Fruit fly (Drosophila melanogaster) whole organism, embryonic: ENCODE measurements around the gene CG31910.

Experiments
- ATbp ChIP-seq: fragments of 200-800 bp; sonication (Bioruptor generic); optimal IDR thresholded peaks from 2 replicates; lab custom pipeline; 2017; ENCODE audit warnings: missing biosample characterization, mild to moderate bottlenecking, missing genetic modification characterization, missing genetic modification reagents
- CG10959 ChIP-seq: fragments of 200-800 bp; sonication (Bioruptor generic); IDR thresholded peaks from 2 replicates; pipeline ENCODE4 v1.3.6; 2022; ENCODE audit warnings: missing biosample characterization, missing genetic modification characterization
- CG11504 ChIP-seq: fragments of 200-800 bp; sonication (Bioruptor generic); optimal IDR thresholded peaks from 3 replicates; lab custom pipeline; 2019; ENCODE audit warnings: missing biosample characterization, mild to moderate bottlenecking, missing genetic modification characterization, moderate library complexity
- CG13775 ChIP-seq: fragments of 200-800 bp; sonication (Bioruptor generic); optimal IDR thresholded peaks from 3 replicates; lab custom pipeline; 2017; ENCODE audit warnings: missing biosample characterization, mild to moderate bottlenecking, missing genetic modification characterization
- CG14014 ChIP-seq: fragments of 200-800 bp; sonication (Bioruptor generic); IDR thresholded peaks from 2 replicates; pipeline ENCODE4 v1.3.6; 2022; ENCODE audit warnings: missing biosample characterization, missing genetic modification characterization
- CG14441 ChIP-seq: fragments of 200-800 bp; sonication (Bioruptor generic); IDR thresholded peaks from 2 replicates; pipeline ENCODE4 v1.3.6; 2022; ENCODE audit warnings: missing biosample characterization, missing genetic modification characterization
- CG14965 ChIP-seq: fragments of 200-800 bp; sonication (Bioruptor generic); optimal IDR thresholded peaks from 2 replicates; lab custom pipeline; 2016; ENCODE audit warnings: missing biosample characterization, missing genetic modification characterization, borderline replicate concordance
- CG1529 ChIP-seq: fragments of 200-800 bp; sonication (Bioruptor generic); optimal IDR thresholded peaks from 3 replicates; lab custom pipeline; 2018; ENCODE audit warnings: missing biosample characterization, missing genetic modification characterization
- CG1603 ChIP-seq: fragments of 200-800 bp; sonication (Bioruptor generic); optimal IDR thresholded peaks from 2 replicates; lab custom pipeline; 2019; ENCODE audit warnings: missing biosample characterization, mild to moderate bottlenecking, missing genetic modification characterization, moderate library complexity
- CG17612 ChIP-seq: fragments of 200-800 bp; sonication (Bioruptor generic); IDR thresholded peaks from 2 replicates; pipeline ENCODE4 v1.3.6; 2022; ENCODE audit warnings: missing biosample characterization, missing genetic modification characterization
- CG2202 ChIP-seq: fragments of 200-800 bp; sonication (Bioruptor generic); optimal IDR thresholded peaks from 2 replicates; lab custom pipeline; 2018; ENCODE audit warnings: missing biosample characterization, mild to moderate bottlenecking, missing genetic modification characterization
- CG32767 ChIP-seq: fragments of 200-800 bp; sonication (Bioruptor generic); IDR thresholded peaks from 2 replicates; pipeline ENCODE4 v1.3.6; 2022; ENCODE audit warnings: missing biosample characterization, missing genetic modification characterization
- CG32772 ChIP-seq: fragments of 200-800 bp; sonication (Bioruptor generic); IDR thresholded peaks from 2 replicates; pipeline ENCODE4 v1.3.6; 2022; ENCODE audit warnings: missing biosample characterization, missing genetic modification characterization
- CG33557 ChIP-seq: fragments of 200-800 bp; sonication (Bioruptor generic); optimal IDR thresholded peaks from 2 replicates; lab custom pipeline; 2019; ENCODE audit warnings: missing biosample characterization, mild to moderate bottlenecking, missing genetic modification characterization, moderate library complexity
- CG34422 ChIP-seq: fragments of 200-800 bp; sonication (Bioruptor generic); IDR thresholded peaks from 3 replicates; pipeline ENCODE4 v1.3.6; 2022; ENCODE audit warnings: missing biosample characterization, missing genetic modification characterization
- CG4282 ChIP-seq: fragments of 200-800 bp; sonication (Bioruptor generic); optimal IDR thresholded peaks from 2 replicates; lab custom pipeline; 2016; ENCODE audit warnings: missing biosample characterization, missing genetic modification characterization
- CG4820 ChIP-seq: fragments of 200-800 bp; sonication (Bioruptor generic); optimal IDR thresholded peaks from 3 replicates; lab custom pipeline; 2016; ENCODE audit warnings: missing biosample characterization, missing genetic modification characterization
- CG5180 ChIP-seq: fragments of 200-800 bp; sonication (Bioruptor generic); optimal IDR thresholded peaks from 3 replicates; lab custom pipeline; 2017; ENCODE audit warnings: missing biosample characterization, missing genetic modification characterization, mild to moderate bottlenecking, moderate library complexity, missing genetic modification reagents
- CG5953 ChIP-seq: fragments of 200-800 bp; sonication (Bioruptor generic); IDR thresholded peaks from 2 replicates; pipeline ENCODE4 v1.3.6; 2022; ENCODE audit warnings: missing biosample characterization, missing genetic modification characterization
- CG6791 ChIP-seq: fragments of 200-800 bp; sonication (Bioruptor generic); IDR thresholded peaks from 3 replicates; pipeline ENCODE4 v1.3.6; 2022; ENCODE audit warnings: missing biosample characterization, missing genetic modification characterization; ENCODE audit not compliant: partially characterized antibody
- CG7928 ChIP-seq: fragments of 200-800 bp; sonication (Bioruptor generic); optimal IDR thresholded peaks from 2 replicates; lab custom pipeline; 2017; ENCODE audit warnings: missing biosample characterization, mild to moderate bottlenecking, missing genetic modification characterization
- CG8281 ChIP-seq: fragments of 200-800 bp; sonication (Bioruptor generic); optimal IDR thresholded peaks from 2 replicates; lab custom pipeline; 2018; ENCODE audit warnings: missing biosample characterization, mild to moderate bottlenecking, missing genetic modification characterization, moderate library complexity
- D19A ChIP-seq: fragments of 200-800 bp; optimal IDR thresholded peaks from 3 replicates; lab custom pipeline; 2019; ENCODE audit warnings: missing biosample characterization, mild to moderate bottlenecking, missing genetic modification characterization, moderate library complexity
- Dip3 ChIP-seq: fragments of 200-800 bp; sonication (Bioruptor generic); optimal IDR thresholded peaks from 3 replicates; lab custom pipeline; 2016; ENCODE audit warnings: missing biosample characterization, missing genetic modification characterization
- Fer3 ChIP-seq: fragments of 200-800 bp; sonication (Bioruptor generic); optimal IDR thresholded peaks from 2 replicates; lab custom pipeline; 2018; ENCODE audit warnings: missing biosample characterization, mild to moderate bottlenecking, missing genetic modification characterization, moderate library complexity
- GATAe ChIP-seq: fragments of 200-800 bp; sonication (Bioruptor generic); conservative IDR thresholded peaks from 2 replicates; pipeline ENCODE4 v1.3.6; 2022; ENCODE audit warnings: missing biosample characterization, missing genetic modification characterization
- Med ChIP-seq: fragments of 200-800 bp; sonication (Bioruptor generic); peaks from one replicate; lab custom pipeline; 2016; ENCODE audit warnings: missing biosample characterization, missing genetic modification characterization, mild to moderate bottlenecking, inconsistent platforms, moderate library complexity
- Nf-YB ChIP-seq: fragments of 200-800 bp; sonication (Bioruptor generic); optimal IDR thresholded peaks from 3 replicates; lab custom pipeline; 2019; ENCODE audit warnings: missing biosample characterization, mild to moderate bottlenecking, missing genetic modification characterization, moderate library complexity
- Rfx ChIP-seq: fragments of 200-800 bp; sonication (Bioruptor generic); IDR thresholded peaks from 2 replicates; pipeline ENCODE4 v1.3.6; 2022; ENCODE audit warnings: missing biosample characterization, missing genetic modification characterization
- Side ChIP-seq: fragments of 200-800 bp; sonication (Bioruptor generic); optimal IDR thresholded peaks from 2 replicates; lab custom pipeline; 2016; ENCODE audit warnings: missing biosample characterization, missing genetic modification characterization
- Sox102F ChIP-seq: fragments of 200-800 bp; sonication (Bioruptor generic); optimal IDR thresholded peaks from 2 replicates; lab custom pipeline; 2018; ENCODE audit warnings: missing biosample characterization, mild to moderate bottlenecking, missing genetic modification characterization, moderate library complexity
- Spps ChIP-seq: fragments of 200-800 bp; sonication (Bioruptor generic); optimal IDR thresholded peaks from 2 replicates; lab custom pipeline; 2018; ENCODE audit warnings: missing biosample characterization, mild to moderate bottlenecking, missing genetic modification characterization
- Taf1 ChIP-seq: fragments of 200-800 bp; sonication (Bioruptor generic); IDR thresholded peaks from 2 replicates; pipeline ENCODE4 v1.3.6; 2022; ENCODE audit warnings: missing biosample characterization, missing genetic modification characterization
- YL-1 ChIP-seq: fragments of 200-800 bp; sonication (Bioruptor generic); optimal IDR thresholded peaks from 3 replicates; lab custom pipeline; 2017; ENCODE audit warnings: missing biosample characterization, mild to moderate bottlenecking, missing genetic modification characterization
- ash1 ChIP-seq: fragments of 200-800 bp; sonication (Bioruptor generic); optimal IDR thresholded peaks from 2 replicates; lab custom pipeline; 2018; ENCODE audit warnings: missing biosample characterization, mild to moderate bottlenecking, missing genetic modification characterization
- az2 ChIP-seq: fragments of 200-800 bp; sonication (Bioruptor generic); optimal IDR thresholded peaks from 3 replicates; lab custom pipeline; 2016; ENCODE audit warnings: missing biosample characterization, missing genetic modification characterization
- bowl ChIP-seq: fragments of 200-800 bp; sonication (Bioruptor generic); IDR thresholded peaks from 2 replicates; pipeline ENCODE4 v1.3.6; 2022; ENCODE audit warnings: missing biosample characterization, missing genetic modification characterization
- cas ChIP-seq: fragments of 200-800 bp; sonication (Bioruptor generic); IDR thresholded peaks from 2 replicates; pipeline ENCODE4 v1.3.6; 2022; ENCODE audit warnings: missing biosample characterization, missing genetic modification characterization
- danr ChIP-seq: fragments of 200-800 bp; sonication (Bioruptor generic); IDR thresholded peaks from 2 replicates; pipeline ENCODE4 v1.3.6; 2022; ENCODE audit warnings: missing biosample characterization, missing genetic modification characterization
- ewg ChIP-seq: fragments of 200-800 bp; sonication (Bioruptor generic); optimal IDR thresholded peaks from 3 replicates; lab custom pipeline; 2017; ENCODE audit warnings: mild to moderate bottlenecking, missing biosample characterization, missing genetic modification reagents, missing genetic modification characterization
- grau ChIP-seq: fragments of 200-800 bp; optimal IDR thresholded peaks from 3 replicates; lab custom pipeline; 2019; ENCODE audit warnings: missing biosample characterization, mild to moderate bottlenecking, missing genetic modification characterization, moderate library complexity
- hth ChIP-seq: fragments of >200 bp; optimal IDR thresholded peaks from 2 replicates; lab custom pipeline; 2017; ENCODE audit warnings: inconsistent platforms
- ken ChIP-seq: fragments of 200-800 bp; sonication (Bioruptor generic); IDR thresholded peaks from 3 replicates; pipeline ENCODE4 v1.3.6; 2022; ENCODE audit warnings: missing biosample characterization, missing genetic modification characterization
- knrl ChIP-seq: fragments of 200-800 bp; sonication (Bioruptor generic); IDR thresholded peaks from 3 replicates; pipeline ENCODE4 v1.3.6; 2022; ENCODE audit warnings: missing biosample characterization, missing genetic modification characterization; ENCODE audit not compliant: partially characterized antibody
- oc ChIP-seq: fragments of 200-800 bp; sonication (Bioruptor generic); optimal IDR thresholded peaks from 2 replicates; lab custom pipeline; 2018; ENCODE audit warnings: missing biosample characterization, mild to moderate bottlenecking, missing genetic modification characterization, moderate library complexity
- p53 ChIP-seq: fragments of 200-800 bp; sonication (Bioruptor generic); optimal IDR thresholded peaks from 2 replicates; lab custom pipeline; 2016; ENCODE audit warnings: missing biosample characterization, missing genetic modification characterization
- repo ChIP-seq: fragments of 200-800 bp; sonication (Bioruptor generic); optimal IDR thresholded peaks from 2 replicates; lab custom pipeline; 2016; ENCODE audit warnings: missing biosample characterization, missing genetic modification characterization
- so ChIP-seq: fragments of 200-800 bp; sonication (Bioruptor generic); IDR thresholded peaks from 3 replicates; pipeline ENCODE4 v1.3.6; 2022; ENCODE audit warnings: missing biosample characterization, missing genetic modification characterization
- ssp ChIP-seq: fragments of 200-800 bp; sonication (Bioruptor generic); IDR thresholded peaks from 2 replicates; pipeline ENCODE4 v1.3.6; 2022; ENCODE audit warnings: missing biosample characterization, missing genetic modification characterization
- vvl ChIP-seq: fragments of 200-800 bp; sonication (Bioruptor generic); IDR thresholded peaks from 2 replicates; pipeline ENCODE4 v1.3.6; 2022; ENCODE audit warnings: missing biosample characterization, missing genetic modification characterization
- zfh1 ChIP-seq: fragments of 200-800 bp; sonication (Bioruptor generic); IDR thresholded peaks from 3 replicates; pipeline ENCODE4 v1.3.6; 2022; ENCODE audit warnings: missing biosample characterization, missing genetic modification characterization

CG31910 gene

DNA sequence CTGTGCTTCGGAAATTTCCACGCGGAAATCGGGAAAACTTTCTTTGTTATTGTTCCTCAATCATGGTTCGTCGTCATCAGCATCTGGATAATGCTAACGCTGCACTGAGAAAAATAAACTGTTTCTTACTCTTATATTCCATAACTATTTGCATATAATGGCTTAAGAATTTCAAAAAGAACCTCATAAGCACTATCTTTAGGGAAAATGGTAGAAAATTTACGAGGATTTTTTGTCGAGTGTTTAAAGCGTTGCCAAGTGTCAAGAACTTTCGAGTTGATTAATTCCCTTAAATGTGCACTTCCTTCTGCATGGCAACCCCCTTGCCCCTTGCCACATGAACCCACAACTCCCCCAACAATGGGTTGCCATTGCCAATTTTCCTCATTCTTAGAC lies 42.5 kb upstream of the CG31910 start (continued):
- peak; percentile 34 for TF ChIP-seq CG10959 (GFP tag; lab: Robert Waterston, UW)
- TF ChIP-seq CG7928 (GFP tag; lab: Kevin White, UChicago): no peak
- TF ChIP-seq CG5180 (GFP tag; lab: Kevin White, UChicago): no peak
- TF ChIP-seq grau (tag; lab: Kevin White, UChicago): peak; percentile 61
- TF ChIP-seq cas (GFP tag; lab: Robert Waterston, UW): no peak
- TF ChIP-seq danr (GFP tag; lab: Robert Waterston, UW): no peak
- TF ChIP-seq CG14014 (GFP tag; lab: Robert Waterston, UW): peak; percentile 67
- TF ChIP-seq CG17612 (GFP tag; lab: Robert Waterston, UW): no peak
- TF ChIP-seq Side (GFP tag; lab: Kevin White, UChicago): no peak
- peak; percentile 47 for TF ChIP-seq CG11504 (tag; lab: Kevin White, UChicago)
- TF ChIP-seq CG33557 (GFP tag; lab: Kevin White, UChicago): no peak
- TF ChIP-seq oc (tag; lab: Kevin White, UChicago): peak; percentile 40
- peak; percentile 90 for TF ChIP-seq Med (GFP tag; lab: Kevin White, UChicago)
- peak; percentile 19; the same call in 1 of the 2 replicates for TF ChIP-seq CG32772 (GFP tag; lab: Robert Waterston, UW)
- TF ChIP-seq CG4820 (GFP tag; lab: Kevin White, UChicago): peak; percentile 62
- TF ChIP-seq CG34422: peak; percentile 37; the same call in 1 of the 3 replicates
- peak; percentile 19 for TF ChIP-seq Nf-YB
- TF ChIP-seq CG8281 (tag; lab: Kevin White, UChicago): no peak
- TF ChIP-seq CG14965 (GFP tag; lab: Kevin White, UChicago): no peak
- peak; percentile 59 for TF ChIP-seq ATbp (GFP tag; lab: Kevin White, UChicago)
- TF ChIP-seq ewg (GFP tag; lab: Kevin White, UChicago): no peak
- peak; percentile 9; the same call in 1 of the 2 replicates for TF ChIP-seq CG32767 (GFP tag; lab: Robert Waterston, UW)
- TF ChIP-seq vvl (GFP tag; lab: Robert Waterston, UW): peak; percentile 49; the same call in 1 of the 2 replicates
- TF ChIP-seq Taf1 (GFP tag; lab: Robert Waterston, UW): peak; percentile 37; the same call in 1 of the 2 replicates
- peak; percentile 44; the same call in 1 of the 3 replicates for TF ChIP-seq ken
- TF ChIP-seq repo (GFP tag; lab: Kevin White, UChicago): peak; percentile 29
- TF ChIP-seq Spps (tag; lab: Kevin White, UChicago): peak; percentile 55
- TF ChIP-seq bowl (GFP tag; lab: Robert Waterston, UW): no peak
- TF ChIP-seq CG6791: no peak
- peak; percentile 78 for TF ChIP-seq Sox102F (GFP tag; lab: Kevin White, UChicago)
- peak; percentile 67 for TF ChIP-seq D19A
- no peak for TF ChIP-seq YL-1
- peak; percentile 44 for TF ChIP-seq CG1529 (GFP tag; lab: Kevin White, UChicago)
- no peak for TF ChIP-seq hth
- TF ChIP-seq CG13775 (GFP tag; lab: Kevin White, UChicago): peak; percentile 29
- TF ChIP-seq Rfx (GFP tag; lab: Robert Waterston, UW): no peak; the same call in 1 of the 2 replicates
- peak; percentile 69 for TF ChIP-seq CG1603 (tag; lab: Kevin White, UChicago)
- TF ChIP-seq ash1 (GFP tag; lab: Kevin White, UChicago): no peak
- TF ChIP-seq zfh1 (GFP tag; lab: Robert Waterston, UW): peak; percentile 56; the same call in 2 of the 3 replicates
- no peak for TF ChIP-seq knrl (GFP tag; lab: Robert Waterston, UW)
- TF ChIP-seq CG5953 (GFP tag; lab: Robert Waterston, UW): peak; percentile 55; the same call in 1 of the 2 replicates
- TF ChIP-seq p53 (GFP tag; lab: Kevin White, UChicago): peak; percentile 12
- no peak for TF ChIP-seq GATAe (GFP tag; lab: Robert Waterston, UW)
- TF ChIP-seq az2 (GFP tag; lab: Kevin White, UChicago): peak; percentile 69
- TF ChIP-seq CG14441 (GFP tag; lab: Robert Waterston, UW): no peak
- peak; percentile 60 for TF ChIP-seq Fer3 (tag; lab: Kevin White, UChicago)
- TF ChIP-seq ssp (GFP tag; lab: Robert Waterston, UW): no peak; the same call in 1 of the 2 replicates
- TF ChIP-seq CG4282 (GFP tag; lab: Kevin White, UChicago): no peak
- peak; percentile 59 for TF ChIP-seq CG2202 (tag; lab: Kevin White, UChicago)
- TF ChIP-seq so (GFP tag; lab: Robert Waterston, UW): no peak
- peak; percentile 16 for TF ChIP-seq Dip3 (GFP tag; lab: Kevin White, UChicago)
